Worm (Caenorhabditis elegans): ENCODE data around the gene C01G6.2.

The C01G6.2 gene

DNA sequence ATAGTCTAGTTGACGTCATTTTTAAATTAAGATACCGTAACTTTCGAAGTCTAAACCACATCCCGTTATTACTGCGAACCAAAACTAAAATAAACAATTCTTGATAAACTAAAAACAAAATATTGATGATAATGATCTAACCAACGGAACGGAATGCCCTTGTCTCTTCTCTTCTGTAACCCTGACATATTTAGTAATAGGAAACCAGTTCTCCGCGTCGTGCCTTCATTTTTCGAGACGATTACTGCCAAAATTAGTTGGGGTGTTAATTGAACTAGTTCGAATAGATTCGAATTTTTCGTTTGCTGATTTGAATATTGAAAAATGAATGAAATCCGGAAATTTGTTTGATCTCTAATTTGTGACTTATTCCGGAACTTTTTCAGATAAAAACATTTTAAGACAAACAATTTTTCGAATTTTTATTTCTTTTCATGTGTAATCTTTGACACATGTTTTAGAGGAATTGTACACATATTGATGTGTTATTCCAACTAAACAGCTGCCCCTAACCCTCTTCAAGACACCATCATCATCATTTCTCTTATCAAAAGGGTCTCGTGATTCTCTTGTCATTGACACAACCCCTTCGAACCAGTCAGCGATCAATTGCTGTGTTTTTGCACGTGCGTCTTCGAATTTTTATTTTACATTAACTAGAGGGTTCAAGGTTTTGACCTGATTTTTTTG lies 17.0 kb downstream of the C01G6.2 start (continued):
- no peak for TF ChIP-seq lin-29 (GFP tag; IDR thresholded peaks at IDR 0.05)
- TF ChIP-seq nhr-28 (tag; optimal IDR thresholded peaks at IDR 0.05) = peak; percentile 94
- peak; percentile 70 to 96 for TF ChIP-seq mdl-1 (tag; optimal IDR thresholded peaks at IDR 0.05)
- TF ChIP-seq saeg-2 (GFP tag; IDR thresholded peaks at IDR 0.05) = peak; percentile 67; the same call in 1 of the 2 replicates
- peak; percentile 71 for TF ChIP-seq lin-1 (GFP tag; IDR thresholded peaks at IDR 0.05)
- TF ChIP-seq zip-2 (tag; optimal IDR thresholded peaks at IDR 0.05) = peak; percentile 65
- TF ChIP-seq php-3 (GFP tag; IDR thresholded peaks at IDR 0.05) = peak; percentile 89
- TF ChIP-seq nhr-25 (tag; optimal IDR thresholded peaks at IDR 0.05; ENCODE audit: borderline replicate concordance, insufficient read depth) = no peak
- peak in 1 of 2 experiments; percentile 99 for TF ChIP-seq unc-62 (GFP tag; optimal IDR thresholded peaks at IDR 0.05 in 1 of 2)
- no peak for TF ChIP-seq unc-62 (tag; optimal IDR thresholded peaks at IDR 0.05)
- TF ChIP-seq aha-1 (tag) = peak; percentile 94
- no peak for TF ChIP-seq ZK337.2 (GFP tag; IDR thresholded peaks at IDR 0.05)
- peak; percentile 20 to 94 for TF ChIP-seq daf-16 (GFP tag; optimal IDR thresholded peaks at IDR 0.05)
- peak; percentile 95 for TF ChIP-seq daf-16 (tag; optimal IDR thresholded peaks at IDR 0.05)
- no peak for TF ChIP-seq lin-13 (GFP tag; optimal IDR thresholded peaks at IDR 0.05)
- TF ChIP-seq dve-1 (tag; optimal IDR thresholded peaks at IDR 0.05; ENCODE audit: insufficient read depth) = peak; percentile 86
- TF ChIP-seq nhr-48 (tag; optimal IDR thresholded peaks at IDR 0.05) = peak; percentile 74

DNA sequence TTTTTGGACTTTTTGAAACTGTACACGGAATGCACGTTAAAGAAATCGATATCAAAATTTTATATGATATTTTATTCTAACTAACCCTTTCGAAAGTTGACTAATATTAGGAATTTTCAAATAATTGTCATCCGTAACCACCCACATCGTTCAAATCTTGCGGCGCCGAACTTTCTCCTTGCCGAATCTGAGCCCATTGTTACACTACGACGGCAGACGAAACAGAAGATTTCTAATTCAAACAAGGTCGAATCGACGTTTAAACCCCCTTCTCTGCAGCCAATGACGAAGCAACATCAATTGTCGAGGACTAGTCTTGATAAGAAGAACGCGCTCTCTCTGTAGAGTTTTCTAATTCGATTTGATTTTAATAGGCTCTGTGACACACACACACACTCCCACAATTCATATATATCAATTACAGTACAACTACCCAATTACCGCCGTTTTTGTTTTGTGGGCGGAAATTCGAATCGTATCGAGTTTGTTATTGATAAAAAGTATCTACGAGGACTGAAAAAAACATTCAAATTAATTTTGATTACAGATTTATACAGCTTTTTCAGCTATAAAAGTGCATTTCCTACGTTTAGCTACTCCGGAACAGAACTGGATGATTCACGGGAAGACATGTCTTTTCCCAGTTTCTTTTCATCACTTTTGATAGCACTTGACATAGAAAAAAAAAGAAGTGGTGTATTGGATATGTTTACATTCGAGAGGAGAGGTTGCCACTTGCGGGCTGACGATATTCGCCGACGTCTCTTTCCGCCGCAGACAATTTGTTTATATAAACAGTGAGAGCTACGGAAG lies 17.7 kb downstream of the C01G6.2 start:
- 0 out of 2 replicates have a peak, but pooled peaks have one; percentile 18 for TF ChIP-seq vab-7 (GFP tag; IDR thresholded peaks at IDR 0.05)
- TF ChIP-seq lsy-2 (tag; optimal IDR thresholded peaks at IDR 0.05) = peak in 1 of 2 experiments; percentile 52
- no peak for TF ChIP-seq lin-15B (tag; optimal IDR thresholded peaks at IDR 0.05)
- TF ChIP-seq aly-2 (tag; optimal IDR thresholded peaks at IDR 0.05) = no peak
- TF ChIP-seq daf-16 (GFP tag; optimal IDR thresholded peaks at IDR 0.05) = no peak
- peak; percentile 46 for TF ChIP-seq daf-16 (tag; optimal IDR thresholded peaks at IDR 0.05)
- no peak for TF ChIP-seq ceh-28 (tag; optimal IDR thresholded peaks at IDR 0.05)
- TF ChIP-seq arid-1 (GFP tag; conservative IDR thresholded peaks at IDR 0.05) = no peak
- peak; percentile 51 for TF ChIP-seq mes-2 (tag; optimal IDR thresholded peaks at IDR 0.05; ENCODE audit: poor library complexity, severe bottlenecking)
- TF ChIP-seq nhr-25 (tag; optimal IDR thresholded peaks at IDR 0.05; ENCODE audit: borderline replicate concordance, insufficient read depth) = peak; percentile 24
- TF ChIP-seq lin-1 (GFP tag; IDR thresholded peaks at IDR 0.05) = peak; percentile 13; the same call in 1 of the 2 replicates
- no peak for TF ChIP-seq nhr-102 (tag; optimal IDR thresholded peaks at IDR 0.05)
- TF ChIP-seq pha-4 (GFP tag; IDR thresholded peaks at IDR 0.05) = no peak
- TF ChIP-seq pha-4 (tag; optimal IDR thresholded peaks at IDR 0.05) = peak; percentile 51
- TF ChIP-seq sdz-12 (GFP tag; optimal IDR thresholded peaks at IDR 0.05) = no peak
- peak; percentile 76 for TF ChIP-seq ama-1 (optimal IDR thresholded peaks at IDR 0.05)
- TF ChIP-seq mep-1 (tag; optimal IDR thresholded peaks at IDR 0.05) = no peak
- TF ChIP-seq nhr-28 (tag; optimal IDR thresholded peaks at IDR 0.05) = peak; percentile 66
- TF ChIP-seq pqm-1 (tag; optimal IDR thresholded peaks at IDR 0.05) = peak; percentile 80
- peak; percentile 76 for TF ChIP-seq aha-1 (tag)
- no peak for TF ChIP-seq nhr-237 (tag; optimal IDR thresholded peaks at IDR 0.05)
- no peak for TF ChIP-seq F26F4.8 (GFP tag; conservative IDR thresholded peaks at IDR 0.05)
- TF ChIP-seq F44E2.7 (GFP tag; IDR thresholded peaks at IDR 0.05) = no peak
- no peak for TF ChIP-seq unc-130 (GFP tag; optimal IDR thresholded peaks at IDR 0.05)
- no peak for TF ChIP-seq nhr-77 (tag; optimal IDR thresholded peaks at IDR 0.05)
- TF ChIP-seq mdt-29 (GFP tag; IDR thresholded peaks at IDR 0.05) = no peak
- TF ChIP-seq hlh-11 (tag; optimal IDR thresholded peaks at IDR 0.05) = peak; percentile 16
- TF ChIP-seq D1046.2 (GFP tag; IDR thresholded peaks at IDR 0.05) = no peak
- peak; percentile 33; the same call in 1 of the 2 replicates for TF ChIP-seq php-3 (GFP tag; IDR thresholded peaks at IDR 0.05)
- no peak for TF ChIP-seq dpl-1 (GFP tag; optimal IDR thresholded peaks at IDR 0.05)
- peak; percentile 38 to 97 for TF ChIP-seq unc-62 (GFP tag; optimal IDR thresholded peaks at IDR 0.05 in 1 of 2)
- no peak for TF ChIP-seq unc-62 (tag; optimal IDR thresholded peaks at IDR 0.05)
